Worm (Caenorhabditis elegans) whole organism, L4/young adult: ENCODE results near the gene F14H8.5.

Experiments used
- W03F9.2 ChIP-seq: fragments of 150-350 bp; optimal IDR thresholded peaks from 2 replicates; lab custom pipeline; 2014; ENCODE audit warnings: missing biosample characterization, missing genetic modification characterization
- him-1 ChIP-seq: sonication (generic microtip); optimal IDR thresholded peaks from 2 replicates; lab custom pipeline; 2016; ENCODE audit warnings: missing genotype, missing genetic modification reagents, missing genetic modification characterization, missing compliant biosample characterization

DNA sequence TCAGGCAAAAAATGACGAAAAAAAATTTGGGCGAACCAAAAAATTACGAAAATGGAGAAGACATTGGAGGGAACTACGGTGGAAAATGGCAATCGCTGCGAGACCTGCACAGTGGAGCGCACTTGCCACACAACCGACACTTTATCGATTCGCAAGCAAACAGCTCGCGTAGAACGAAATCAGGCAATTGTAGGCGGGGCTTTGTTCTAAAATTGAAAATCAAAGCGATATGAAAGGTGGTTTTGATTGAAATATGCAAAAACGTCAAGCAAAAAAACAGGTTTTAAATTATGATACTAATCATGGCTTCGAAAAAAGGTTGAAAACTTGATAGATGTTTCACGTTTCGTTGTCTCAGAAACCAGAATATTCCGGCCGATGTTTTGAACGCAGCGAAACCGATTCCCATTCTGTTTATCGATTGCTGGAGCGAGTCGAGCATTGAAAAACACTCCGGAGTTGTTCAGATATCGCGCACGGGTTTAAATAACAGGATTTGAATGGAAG lies 18.6 kb upstream of the F14H8.5 start, which contains the start of the genes fib-1 and mut-15:
- TF ChIP-seq him-1 (tag; lab: Kevin White, UChicago) (peak; percentile 55), W03F9.2 (tag; lab: Kevin White, UChicago) (peak; percentile 90)
